Fruit fly (Drosophila melanogaster) whole organism, pupa: ENCODE measurements around the gene CG42724.

Experiments
- CG10348 ChIP-seq: fragments of 200-800 bp; sonication (Bioruptor generic); IDR thresholded peaks from 2 replicates; pipeline ENCODE4 v1.3.6; 2022; ENCODE audit warnings: missing biosample characterization, missing genetic modification characterization
- CG12605 ChIP-seq: fragments of 200-800 bp; sonication (Bioruptor generic); IDR thresholded peaks from 2 replicates; pipeline ENCODE4 v1.3.6; 2022; ENCODE audit warnings: missing biosample characterization, missing genetic modification characterization
- CG13204 ChIP-seq: fragments of 200-800 bp; sonication (Bioruptor generic); optimal IDR thresholded peaks from 2 replicates; lab custom pipeline; 2018; ENCODE audit warnings: missing biosample characterization, mild to moderate bottlenecking, missing genetic modification characterization, moderate library complexity
- CG14655 ChIP-seq: fragments of 200-800 bp; sonication (Bioruptor generic); optimal IDR thresholded peaks from 3 replicates; lab custom pipeline; 2017; ENCODE audit warnings: mild to moderate bottlenecking, missing biosample characterization, missing genetic modification reagents, missing genetic modification characterization
- CG15710 ChIP-seq: fragments of 200-800 bp; sonication (Bioruptor generic); optimal IDR thresholded peaks from 2 replicates; lab custom pipeline; 2018; ENCODE audit warnings: missing biosample characterization, mild to moderate bottlenecking, missing genetic modification characterization, moderate library complexity
- CG17806 ChIP-seq: fragments of 200-800 bp; sonication (Bioruptor generic); optimal IDR thresholded peaks from 2 replicates; lab custom pipeline; 2018; ENCODE audit warnings: missing biosample characterization, mild to moderate bottlenecking, missing genetic modification characterization, moderate library complexity
- CG32121 ChIP-seq: fragments of 200-800 bp; sonication (Bioruptor generic); IDR thresholded peaks from 2 replicates; pipeline ENCODE4 v1.3.6; 2022; ENCODE audit warnings: missing biosample characterization, missing genetic modification characterization
- CG34367 ChIP-seq: fragments of 200-800 bp; sonication (Bioruptor generic); optimal IDR thresholded peaks from 2 replicates; lab custom pipeline; 2018; ENCODE audit warnings: missing biosample characterization, mild to moderate bottlenecking, missing genetic modification characterization
- CG4496 ChIP-seq: fragments of 200-800 bp; sonication (Bioruptor generic); IDR thresholded peaks from 3 replicates; pipeline ENCODE4 v1.3.6; 2022; ENCODE audit warnings: missing biosample characterization, missing genetic modification characterization
- CG8159 ChIP-seq: fragments of 200-800 bp; sonication (Bioruptor generic); optimal IDR thresholded peaks from 3 replicates; lab custom pipeline; 2018; ENCODE audit warnings: missing biosample characterization, mild to moderate bottlenecking, missing genetic modification characterization, moderate library complexity
- CG8301 ChIP-seq: fragments of 200-800 bp; sonication (Bioruptor generic); optimal IDR thresholded peaks from 2 replicates; lab custom pipeline; 2018; ENCODE audit warnings: missing biosample characterization, mild to moderate bottlenecking, missing genetic modification characterization
- CG9948 ChIP-seq: fragments of 200-800 bp; sonication (Bioruptor generic); optimal IDR thresholded peaks from 2 replicates; lab custom pipeline; 2018; ENCODE audit warnings: missing biosample characterization, mild to moderate bottlenecking, missing genetic modification characterization, moderate library complexity
- D1 ChIP-seq: fragments of 200-800 bp; sonication (Bioruptor generic); optimal IDR thresholded peaks from 2 replicates; lab custom pipeline; 2018; ENCODE audit warnings: missing biosample characterization, mild to moderate bottlenecking, missing genetic modification characterization, moderate library complexity
- EcR ChIP-seq: fragments of 200-800 bp; sonication (Bioruptor generic); optimal IDR thresholded peaks from 3 replicates; lab custom pipeline; 2019; ENCODE audit warnings: missing biosample characterization, missing genetic modification characterization, mild to moderate bottlenecking, moderate library complexity, missing genetic modification reagents
- Ets98B ChIP-seq: fragments of 200-800 bp; sonication (Bioruptor generic); IDR thresholded peaks from 2 replicates; pipeline ENCODE4 v1.3.6; 2022; ENCODE audit warnings: missing biosample characterization, missing genetic modification characterization
- Pif1A ChIP-seq: fragments of 200-800 bp; sonication (Bioruptor generic); optimal IDR thresholded peaks from 3 replicates; lab custom pipeline; 2016; ENCODE audit warnings: missing biosample characterization, missing genetic modification characterization
- Pif1B ChIP-seq: fragments of 200-800 bp; sonication (Bioruptor generic); optimal IDR thresholded peaks from 3 replicates; lab custom pipeline; 2016; ENCODE audit warnings: missing biosample characterization, missing genetic modification characterization
- Snoo ChIP-seq: fragments of 200-800 bp; sonication (Bioruptor generic); optimal IDR thresholded peaks from 3 replicates; lab custom pipeline; 2017; ENCODE audit warnings: missing biosample characterization, mild to moderate bottlenecking, missing genetic modification characterization, inconsistent platforms
- fd96Ca ChIP-seq: fragments of 200-800 bp; sonication (Bioruptor generic); IDR thresholded peaks from 3 replicates; pipeline ENCODE4 v1.3.6; 2022; ENCODE audit warnings: missing biosample characterization, missing genetic modification characterization
- gl ChIP-seq: fragments of 200-800 bp; sonication (Bioruptor generic); optimal IDR thresholded peaks from 2 replicates; lab custom pipeline; 2018; ENCODE audit warnings: missing biosample characterization, mild to moderate bottlenecking, missing genetic modification characterization
- rn ChIP-seq: fragments of 200-800 bp; sonication (Bioruptor generic); IDR thresholded peaks from 2 replicates; pipeline ENCODE4 v1.3.6; 2022; ENCODE audit warnings: missing biosample characterization, missing genetic modification characterization

CG42724 gene

DNA sequence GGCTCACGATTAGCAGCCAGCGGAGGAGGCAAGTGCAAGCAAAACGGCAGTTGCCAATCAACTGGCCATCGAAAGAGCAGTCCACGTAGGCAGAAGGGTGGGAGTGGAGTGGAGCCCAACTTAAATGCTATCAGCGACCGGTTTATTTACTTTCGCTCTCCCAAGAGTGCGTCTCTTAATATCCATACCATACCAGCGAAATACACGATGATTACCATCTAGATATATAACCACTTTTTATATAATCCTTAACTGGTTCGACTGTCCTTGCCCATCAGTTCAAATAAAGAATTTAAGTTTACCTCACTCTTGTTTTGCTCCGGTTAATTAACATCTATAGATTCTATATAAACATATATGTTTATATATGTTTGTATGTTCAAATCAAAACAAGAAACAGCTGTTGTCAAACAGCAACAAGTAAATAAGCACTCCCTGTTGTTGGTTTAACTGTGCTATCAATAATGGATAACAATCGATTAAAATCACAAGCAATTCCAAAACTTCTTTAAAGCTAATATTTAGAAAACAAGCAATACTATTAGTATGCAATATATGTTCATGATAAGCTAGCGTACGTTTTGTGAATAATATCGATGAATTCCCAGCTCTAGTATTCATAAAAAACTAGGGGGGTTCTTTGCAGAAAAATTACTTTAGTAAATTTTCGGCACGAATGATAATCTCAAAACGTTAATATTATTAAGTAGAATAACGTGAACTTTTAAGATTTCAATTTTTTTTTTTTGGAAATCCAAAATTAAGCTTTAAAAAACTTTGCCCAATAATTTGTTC is 5.6 kb upstream of the CG42724 start:
- TF ChIP-seq fd96Ca (no peak), CG14655 (no peak), CG8159 (tag; lab: Kevin White, UChicago) (peak; percentile 44), gl (tag; lab: Kevin White, UChicago) (peak; percentile 0), CG17806 (tag; lab: Kevin White, UChicago) (peak; percentile 11), Snoo (peak; percentile 9), rn (GFP tag; lab: Robert Waterston, UW) (no peak), CG34367 (no peak), CG13204 (no peak), CG4496 (peak; percentile 46; the same call in 1 of the 3 replicates), CG15710 (tag; lab: Kevin White, UChicago) (peak; percentile 7), D1 (tag; lab: Kevin White, UChicago) (no peak), CG9948 (tag; lab: Kevin White, UChicago) (peak; percentile 3), CG12605 (peak; percentile 34), Pif1B (GFP tag; lab: Kevin White, UChicago) (no peak), CG32121 (GFP tag; lab: Robert Waterston, UW) (0 out of 2 replicates have a peak, but pooled peaks have one; percentile 12), Ets98B (GFP tag; lab: Robert Waterston, UW) (peak; percentile 17; the same call in 1 of the 2 replicates), Pif1A (GFP tag; lab: Kevin White, UChicago) (no peak), EcR (GFP tag; lab: Kevin White, UChicago) (peak; percentile 61), CG10348 (GFP tag; lab: Robert Waterston, UW) (no peak), CG8301 (tag; lab: Kevin White, UChicago) (peak; percentile 42)

dm6 chr3R:6368550-6369238 is 606 bp upstream of the CG42724 start, which contains the start of gene CG10286:
Gene CG10286, plus strand, starts transcription at chr3R:6368965.
- no peak for TF ChIP-seq CG8301 (tag; lab: Kevin White, UChicago)
- no peak for TF ChIP-seq Pif1B (GFP tag; lab: Kevin White, UChicago)
- TF ChIP-seq CG14655 = no peak
- peak; percentile 16 for TF ChIP-seq CG15710 (tag; lab: Kevin White, UChicago)
- peak; percentile 18 for TF ChIP-seq CG9948 (tag; lab: Kevin White, UChicago)
- peak; percentile 31 for TF ChIP-seq CG17806 (tag; lab: Kevin White, UChicago)

DNA sequence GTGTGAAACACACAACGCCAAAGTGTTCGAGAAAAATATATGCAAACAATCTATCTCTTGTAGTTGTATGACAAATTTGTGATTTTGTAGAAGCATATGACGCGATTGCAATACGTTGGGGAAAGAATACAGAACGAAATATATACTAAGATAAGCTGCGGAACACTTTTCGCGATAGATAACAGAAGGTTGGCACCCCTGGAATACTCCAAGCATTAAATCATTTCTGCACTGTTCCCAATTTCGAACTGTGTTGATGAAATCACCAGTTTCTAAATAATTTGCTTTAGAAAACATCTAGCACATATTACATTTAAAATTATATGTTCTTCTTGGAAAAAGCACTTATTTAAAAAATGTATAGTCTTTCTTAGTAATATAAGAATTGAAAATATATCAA is 13.7 kb downstream of the CG42724 start:
- TF ChIP-seq CG4496 (no peak), CG14655 (no peak), CG9948 (tag; lab: Kevin White, UChicago) (no peak), CG32121 (GFP tag; lab: Robert Waterston, UW) (no peak), Pif1B (GFP tag; lab: Kevin White, UChicago) (no peak), gl (tag; lab: Kevin White, UChicago) (no peak), Ets98B (GFP tag; lab: Robert Waterston, UW) (no peak), CG34367 (no peak), EcR (GFP tag; lab: Kevin White, UChicago) (no peak), Snoo (no peak)

dm6 chr3R:6353624-6354352 is 14.3 kb downstream of the CG42724 start:
- TF ChIP-seq CG8159 (tag; lab: Kevin White, UChicago) (peak; percentile 84), CG10348 (GFP tag; lab: Robert Waterston, UW) (no peak), CG12605 (no peak), Snoo (peak; percentile 65), CG9948 (tag; lab: Kevin White, UChicago) (peak; percentile 79), CG32121 (GFP tag; lab: Robert Waterston, UW) (peak; percentile 54), CG17806 (tag; lab: Kevin White, UChicago) (peak; percentile 79), CG34367 (peak; percentile 70), CG8301 (tag; lab: Kevin White, UChicago) (peak; percentile 82), CG15710 (tag; lab: Kevin White, UChicago) (peak; percentile 71), EcR (GFP tag; lab: Kevin White, UChicago) (no peak), D1 (tag; lab: Kevin White, UChicago) (peak; percentile 39), CG4496 (peak; percentile 72; the same call in 2 of the 3 replicates), Pif1A (GFP tag; lab: Kevin White, UChicago) (peak; percentile 82), CG14655 (no peak), Ets98B (GFP tag; lab: Robert Waterston, UW) (no peak; the same call in 1 of the 2 replicates), CG13204 (no peak), fd96Ca (no peak), Pif1B (GFP tag; lab: Kevin White, UChicago) (peak; percentile 73), rn (GFP tag; lab: Robert Waterston, UW) (no peak), gl (tag; lab: Kevin White, UChicago) (peak; percentile 39)
